Fruit fly (Drosophila melanogaster): ENCODE results near the gene Ets65A.

Ets65A gene

DNA sequence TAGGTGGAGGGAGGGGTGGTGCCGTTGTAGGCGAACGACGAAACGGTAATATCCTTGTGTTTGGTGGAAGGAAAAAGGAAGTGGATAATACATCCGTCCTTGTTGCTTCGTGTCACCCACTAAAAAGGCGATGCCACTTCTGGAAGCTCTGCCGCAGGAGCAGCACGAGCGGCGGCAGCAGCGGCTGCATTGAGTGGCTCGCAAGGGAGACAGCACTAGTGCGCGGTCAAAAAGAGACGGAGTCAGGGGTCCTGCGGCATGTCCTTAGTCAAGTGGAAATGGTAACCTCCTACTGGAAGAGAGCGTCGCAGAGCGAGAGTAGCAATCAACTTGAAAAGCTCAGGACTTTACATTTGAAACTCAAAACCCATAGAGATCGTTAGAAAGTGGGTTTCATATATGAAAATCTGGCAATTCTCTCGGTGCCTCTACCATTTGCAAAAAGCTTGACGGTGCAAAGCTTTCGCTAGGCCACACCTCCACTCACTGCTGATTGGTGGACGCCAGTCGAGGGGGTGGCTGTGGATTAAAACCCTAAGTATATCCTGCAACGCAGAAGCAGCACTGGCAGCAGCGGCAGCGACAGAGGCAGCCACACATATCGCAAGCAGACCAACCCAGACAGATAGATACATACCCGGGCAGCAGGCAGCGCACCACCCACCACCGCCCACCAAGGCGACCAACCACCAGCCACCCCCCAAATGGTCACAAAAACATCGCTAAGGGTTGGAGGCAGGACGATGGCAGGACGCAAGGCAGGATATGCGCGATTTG, 13.4 kb downstream of the Ets65A start:
- TF ChIP-seq rgr (GFP tag; optimal IDR thresholded peaks at IDR 0.05): no peak
- TF ChIP-seq HLH106 (tag; optimal IDR thresholded peaks at IDR 0.05): no peak
- TF ChIP-seq Sp1 (GFP tag; optimal IDR thresholded peaks at IDR 0.05): no peak
- no peak for TF ChIP-seq GATAd (GFP tag; optimal IDR thresholded peaks at IDR 0.05)
- no peak for TF ChIP-seq h (GFP tag; optimal IDR thresholded peaks at IDR 0.05)
- no peak for TF ChIP-seq OdsH (GFP tag; optimal IDR thresholded peaks at IDR 0.05)
- TF ChIP-seq Dfd (GFP tag; optimal IDR thresholded peaks at IDR 0.05): no peak
- no peak for TF ChIP-seq psq (GFP tag; optimal IDR thresholded peaks at IDR 0.05)
- no peak for TF ChIP-seq sv (GFP tag; optimal IDR thresholded peaks at IDR 0.05)
- no peak for TF ChIP-seq foxo (GFP tag; optimal IDR thresholded peaks at IDR 0.05)
- no peak for TF ChIP-seq brk (GFP tag; optimal IDR thresholded peaks at IDR 0.05)

DNA sequence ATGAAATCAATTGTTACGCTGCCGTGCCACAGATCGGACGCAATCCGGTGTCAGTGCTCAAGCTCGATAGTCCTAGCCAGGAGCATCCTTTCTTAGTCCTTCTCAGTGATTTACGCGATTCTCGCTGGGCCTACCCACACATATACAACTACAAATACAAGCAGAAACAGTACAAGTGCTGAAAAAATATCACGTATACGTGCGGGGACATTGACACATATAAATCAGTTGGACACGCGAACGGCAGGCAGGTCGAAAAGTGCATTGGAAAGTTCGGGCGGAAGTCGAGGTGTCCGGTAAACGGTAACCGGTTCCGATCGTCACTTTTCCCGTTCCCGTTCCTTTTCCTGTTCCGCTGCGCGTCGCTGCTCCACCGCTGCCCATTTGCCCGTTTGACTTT, 14.0 kb downstream of the Ets65A start:
- TF ChIP-seq sage (GFP tag; optimal IDR thresholded peaks at IDR 0.05) (no peak), lola (GFP tag; optimal IDR thresholded peaks at IDR 0.05) (no peak), rgr (GFP tag; optimal IDR thresholded peaks at IDR 0.05) (no peak), Sp1 (GFP tag; optimal IDR thresholded peaks at IDR 0.05) (no peak), Jra (GFP tag; optimal IDR thresholded peaks at IDR 0.05) (no peak), OdsH (GFP tag; optimal IDR thresholded peaks at IDR 0.05) (no peak), ey (GFP tag; optimal IDR thresholded peaks at IDR 0.05) (no peak), tai (GFP tag; optimal IDR thresholded peaks at IDR 0.05) (no peak), CrebA (GFP tag; optimal IDR thresholded peaks at IDR 0.05; ENCODE audit: borderline replicate concordance) (no peak)

DNA sequence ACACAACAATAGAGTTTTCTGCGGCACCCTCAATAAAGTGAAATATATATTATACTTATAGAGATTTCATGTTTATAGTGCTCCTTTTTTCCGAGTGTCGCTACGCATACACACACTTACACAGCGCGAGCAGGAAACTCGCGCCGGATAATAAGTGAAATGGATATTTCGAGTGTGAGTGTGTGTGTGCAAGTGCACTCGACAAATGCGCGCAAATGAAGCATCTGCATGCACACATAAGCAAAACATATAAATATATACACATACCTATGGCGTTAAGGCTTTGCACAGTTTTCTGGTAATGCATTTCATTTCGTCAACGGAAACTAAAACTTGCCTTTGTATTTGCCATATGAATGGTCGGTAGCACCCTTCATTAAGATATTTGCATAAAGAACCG, 18.1 kb downstream of the Ets65A start:
- TF ChIP-seq HLH106 (tag; optimal IDR thresholded peaks at IDR 0.05): no peak
- TF ChIP-seq pan (optimal IDR thresholded peaks at IDR 0.05): no peak
- TF ChIP-seq Sp1 (GFP tag; optimal IDR thresholded peaks at IDR 0.05): no peak
- TF ChIP-seq dl (GFP tag; optimal IDR thresholded peaks at IDR 0.05; ENCODE audit: insufficient read depth in 1 of 2, partially characterized antibody in 2 of 2): no peak
- TF ChIP-seq Vsx2 (GFP tag; optimal IDR thresholded peaks at IDR 0.05; ENCODE audit: partially characterized antibody): no peak
- no peak for TF ChIP-seq Jra (GFP tag; optimal IDR thresholded peaks at IDR 0.05)
- no peak for TF ChIP-seq rgr (GFP tag; optimal IDR thresholded peaks at IDR 0.05)
- TF ChIP-seq sage (GFP tag; optimal IDR thresholded peaks at IDR 0.05): no peak
- no peak for TF ChIP-seq foxo (GFP tag; optimal IDR thresholded peaks at IDR 0.05)
- no peak for TF ChIP-seq dmrt93B (GFP tag; optimal IDR thresholded peaks at IDR 0.05)
- no peak for TF ChIP-seq woc (GFP tag; optimal IDR thresholded peaks at IDR 0.05)
- TF ChIP-seq fru (GFP tag; optimal IDR thresholded peaks at IDR 0.05): no peak

DNA sequence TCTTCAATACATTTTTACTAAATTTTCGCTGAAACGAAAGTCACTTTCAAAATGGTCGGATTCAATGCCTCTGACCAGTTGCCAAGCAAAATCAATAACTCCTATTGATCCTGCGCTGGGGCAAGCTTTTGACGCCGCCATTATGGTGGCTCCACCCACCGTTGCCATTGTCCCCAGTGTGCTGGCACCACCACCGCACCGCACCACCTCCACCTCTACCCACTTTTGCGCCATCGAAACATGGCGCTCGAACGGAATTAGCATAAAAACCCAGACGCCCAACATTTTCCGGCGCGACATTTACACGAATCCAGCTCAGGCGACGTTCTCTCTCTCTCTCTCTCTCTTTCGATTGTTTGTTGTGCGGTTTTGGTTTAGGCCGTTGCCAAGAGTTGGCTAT, 19.5 kb downstream of the Ets65A start:
- no peak for TF ChIP-seq CG9705 (GFP tag; optimal IDR thresholded peaks at IDR 0.05)
- no peak for TF ChIP-seq rgr (GFP tag; optimal IDR thresholded peaks at IDR 0.05)
- TF ChIP-seq tai (GFP tag; optimal IDR thresholded peaks at IDR 0.05): no peak
- TF ChIP-seq Jra (GFP tag; optimal IDR thresholded peaks at IDR 0.05): no peak
- TF ChIP-seq Sp1 (GFP tag; optimal IDR thresholded peaks at IDR 0.05): no peak
- no peak for TF ChIP-seq usp (GFP tag; optimal IDR thresholded peaks at IDR 0.05)
- no peak for TF ChIP-seq dmrt93B (GFP tag; optimal IDR thresholded peaks at IDR 0.05)
- no peak for TF ChIP-seq Myc (optimal IDR thresholded peaks at IDR 0.05)
- no peak for TF ChIP-seq sv (GFP tag; optimal IDR thresholded peaks at IDR 0.05)
- TF ChIP-seq psq (GFP tag; optimal IDR thresholded peaks at IDR 0.05): no peak
- TF ChIP-seq Hnf4 (GFP tag; optimal IDR thresholded peaks at IDR 0.05): no peak

DNA sequence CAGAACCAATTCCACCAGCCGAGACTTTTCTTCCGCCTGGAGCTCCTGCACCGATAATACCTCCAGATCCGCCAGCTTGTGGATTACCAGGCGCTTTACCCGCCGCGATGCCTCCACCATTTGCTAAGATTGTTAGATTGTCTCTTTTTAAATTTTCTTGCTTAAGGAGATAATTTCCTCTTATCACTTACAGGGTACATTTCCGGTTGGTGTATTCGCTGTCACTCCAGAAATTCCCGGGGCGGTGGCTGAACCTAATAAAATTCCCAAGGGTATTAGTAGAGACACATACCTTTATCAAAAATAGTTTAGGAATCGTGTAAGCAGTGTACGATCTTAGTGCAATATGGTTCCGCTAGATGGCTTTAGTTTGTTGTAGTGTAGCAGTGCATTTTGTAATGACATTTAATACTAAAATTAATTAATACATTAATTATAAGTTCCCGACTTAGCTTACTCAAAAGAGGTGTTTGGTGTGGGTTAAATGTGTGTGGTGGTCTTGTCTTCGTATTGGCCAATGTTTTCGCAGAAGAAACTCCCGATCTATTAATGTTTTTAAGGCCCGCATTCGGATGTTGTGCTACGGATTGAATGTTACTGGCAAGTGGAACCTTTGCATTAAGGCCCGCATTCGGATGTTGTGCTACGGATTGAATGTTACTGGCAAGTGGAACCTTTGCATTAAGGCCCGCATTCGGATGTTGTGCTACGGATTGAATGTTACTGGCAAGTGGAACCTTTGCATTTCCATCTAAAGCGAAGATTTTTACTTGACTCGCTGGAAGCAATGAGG, 27.4 kb downstream of the Ets65A start:
- TF ChIP-seq Hnf4 (GFP tag; optimal IDR thresholded peaks at IDR 0.05) (no peak), OdsH (GFP tag; optimal IDR thresholded peaks at IDR 0.05) (no peak), GATAd (GFP tag; optimal IDR thresholded peaks at IDR 0.05) (no peak), Hr78 (GFP tag; optimal IDR thresholded peaks at IDR 0.05) (no peak), Myc (optimal IDR thresholded peaks at IDR 0.05) (peak; percentile 86), jim (GFP tag; optimal IDR thresholded peaks at IDR 0.05) (no peak), Rel (GFP tag; optimal IDR thresholded peaks at IDR 0.05) (no peak), Rel (tag; optimal IDR thresholded peaks at IDR 0.05) (no peak), sage (GFP tag; optimal IDR thresholded peaks at IDR 0.05) (no peak), fru (GFP tag; optimal IDR thresholded peaks at IDR 0.05) (peak; percentile 20), foxo (GFP tag; optimal IDR thresholded peaks at IDR 0.05) (no peak), Mio (GFP tag; optimal IDR thresholded peaks at IDR 0.05) (no peak), rgr (GFP tag; optimal IDR thresholded peaks at IDR 0.05) (peak; percentile 33), dmrt93B (GFP tag; optimal IDR thresholded peaks at IDR 0.05) (peak; percentile 17), Vsx2 (GFP tag; optimal IDR thresholded peaks at IDR 0.05; ENCODE audit: partially characterized antibody) (no peak), lola (GFP tag; optimal IDR thresholded peaks at IDR 0.05) (no peak), CG32264 (GFP tag; optimal IDR thresholded peaks at IDR 0.05) (no peak), HLH106 (tag; optimal IDR thresholded peaks at IDR 0.05) (peak; percentile 50), CrebA (GFP tag; optimal IDR thresholded peaks at IDR 0.05; ENCODE audit: borderline replicate concordance) (no peak), CG9705 (GFP tag; optimal IDR thresholded peaks at IDR 0.05) (peak; percentile 32), br (GFP tag; optimal IDR thresholded peaks at IDR 0.05) (no peak), brk (GFP tag; optimal IDR thresholded peaks at IDR 0.05) (no peak), Sp1 (GFP tag; optimal IDR thresholded peaks at IDR 0.05) (no peak), pan (optimal IDR thresholded peaks at IDR 0.05) (no peak), usp (GFP tag; optimal IDR thresholded peaks at IDR 0.05) (no peak), sv (GFP tag; optimal IDR thresholded peaks at IDR 0.05) (peak; percentile 4), ey (GFP tag; optimal IDR thresholded peaks at IDR 0.05) (no peak), N (GFP tag; optimal IDR thresholded peaks at IDR 0.05) (no peak)
